Fruit fly (Drosophila melanogaster) whole organism: Measurements from ENCODE around the gene CG33642.

Experiments used
- CG8478 ChIP-seq: fragments of >200 bp; optimal IDR thresholded peaks from 2 replicates; lab custom pipeline; 2018; ENCODE audit warnings: inconsistent platforms
- Dll ChIP-seq: fragments of >200 bp; optimal IDR thresholded peaks from 2 replicates; lab custom pipeline; 2017
- EcR ChIP-seq, 2 experiments: fragments of >200 bp; optimal IDR thresholded peaks; 2 replicates each; lab custom pipeline; 2017; ENCODE audit warnings: missing biosample characterization in 2 of 2, missing genetic modification characterization in 2 of 2, missing genetic modification reagents in 2 of 2
- pan ChIP-seq: fragments of >200 bp; optimal IDR thresholded peaks from 2 replicates; lab custom pipeline; 2017
- psq ChIP-seq: fragments of >200 bp; optimal IDR thresholded peaks from 2 replicates; lab custom pipeline; 2017
- usp ChIP-seq: fragments of >200 bp; optimal IDR thresholded peaks from 2 replicates; lab custom pipeline; 2017; ENCODE audit warnings: missing biosample characterization, missing genetic modification characterization, mixed read lengths

CG33642 gene

DNA sequence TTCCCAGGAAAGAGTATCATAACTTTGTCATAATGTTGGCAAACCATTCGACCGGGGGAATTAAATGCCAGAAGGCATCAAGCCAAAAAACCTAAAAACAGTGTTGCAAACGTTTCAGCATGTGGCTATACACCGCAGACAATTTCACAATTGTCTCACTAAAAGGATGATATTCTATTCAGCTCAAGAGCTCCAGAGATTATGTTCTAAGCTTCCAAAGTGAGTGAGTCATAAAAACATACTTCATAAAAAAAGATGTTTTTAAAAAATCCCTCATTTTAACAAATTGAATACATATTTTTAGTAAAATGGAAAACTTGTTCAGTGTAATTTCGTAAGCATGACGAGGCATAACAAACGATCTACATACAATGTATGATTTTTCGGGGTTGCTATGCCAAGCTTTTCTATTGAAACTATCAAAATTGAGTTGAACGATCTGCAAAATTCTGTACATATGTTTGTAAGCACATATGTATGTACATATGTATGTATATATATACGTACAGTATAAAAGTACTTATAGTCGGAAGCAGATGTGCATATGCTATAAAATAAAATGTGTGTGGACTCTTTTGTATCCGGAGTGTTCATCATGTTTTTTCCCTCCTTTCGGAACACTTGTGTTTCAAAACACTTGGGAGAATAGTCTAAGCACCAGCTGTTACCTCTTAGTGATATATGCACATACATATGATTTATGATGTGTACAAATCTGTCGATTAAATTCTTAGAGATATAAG lies 14.7 kb upstream of the CG33642 start:
- no peak for TF ChIP-seq psq (lab: Kevin White, UChicago)
- no peak for TF ChIP-seq pan
- no peak for TF ChIP-seq usp (GFP tag; lab: Kevin White, UChicago)
- no peak for TF ChIP-seq CG8478 (lab: Kevin White, UChicago)
- no peak for TF ChIP-seq EcR (GFP tag; optimal IDR thresholded peaks at IDR 0.05; lab: Kevin White, UChicago)
- TF ChIP-seq Dll (lab: Kevin White, UChicago): no peak

DNA sequence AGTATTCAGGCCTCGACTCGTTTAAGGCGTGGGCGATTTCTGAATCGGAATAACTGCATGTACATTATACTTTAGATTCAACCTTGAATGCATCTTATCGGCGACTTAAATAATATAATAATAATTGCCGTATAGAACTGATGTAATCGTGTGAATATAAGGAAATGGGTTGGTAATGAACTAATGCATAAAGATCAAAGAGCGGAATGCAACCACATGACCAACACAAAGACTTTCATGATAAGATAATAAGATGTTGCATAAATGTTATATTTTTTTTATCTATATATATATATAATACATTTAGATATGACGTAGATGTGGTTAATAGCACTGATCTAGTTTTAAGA lies 14.1 kb upstream of the CG33642 start:
- TF ChIP-seq usp (GFP tag; lab: Kevin White, UChicago): no peak
- TF ChIP-seq psq (lab: Kevin White, UChicago): no peak
- no peak for TF ChIP-seq pan
- no peak for TF ChIP-seq Dll (lab: Kevin White, UChicago)
- no peak for TF ChIP-seq EcR (GFP tag; optimal IDR thresholded peaks at IDR 0.05; lab: Kevin White, UChicago)
- no peak for TF ChIP-seq CG8478 (lab: Kevin White, UChicago)

DNA sequence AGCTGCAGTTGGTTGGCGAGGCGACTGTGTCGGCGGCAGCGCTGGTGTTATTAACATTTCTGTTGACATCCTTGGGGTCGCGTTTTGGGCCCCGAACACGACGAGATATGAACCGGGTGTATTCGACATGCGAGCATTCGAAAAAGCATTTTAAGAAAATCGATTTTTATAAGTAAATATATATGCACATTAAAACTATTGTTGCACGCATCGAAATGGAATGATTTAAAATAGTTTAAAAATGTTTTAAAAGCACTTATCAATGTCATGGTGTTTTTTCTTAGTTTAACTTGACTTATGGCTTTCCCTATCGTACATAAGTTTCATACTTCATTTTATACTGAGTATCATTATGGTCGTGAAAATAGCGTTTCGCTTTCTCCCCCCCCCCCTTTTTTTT lies 8.0 kb upstream of the CG33642 start:
- TF ChIP-seq pan: no peak
- no peak for TF ChIP-seq Dll (lab: Kevin White, UChicago)
- TF ChIP-seq CG8478 (lab: Kevin White, UChicago): no peak
- no peak for TF ChIP-seq EcR (GFP tag; optimal IDR thresholded peaks at IDR 0.05; lab: Kevin White, UChicago)
- TF ChIP-seq psq (lab: Kevin White, UChicago): no peak
- TF ChIP-seq usp (GFP tag; lab: Kevin White, UChicago): no peak

DNA sequence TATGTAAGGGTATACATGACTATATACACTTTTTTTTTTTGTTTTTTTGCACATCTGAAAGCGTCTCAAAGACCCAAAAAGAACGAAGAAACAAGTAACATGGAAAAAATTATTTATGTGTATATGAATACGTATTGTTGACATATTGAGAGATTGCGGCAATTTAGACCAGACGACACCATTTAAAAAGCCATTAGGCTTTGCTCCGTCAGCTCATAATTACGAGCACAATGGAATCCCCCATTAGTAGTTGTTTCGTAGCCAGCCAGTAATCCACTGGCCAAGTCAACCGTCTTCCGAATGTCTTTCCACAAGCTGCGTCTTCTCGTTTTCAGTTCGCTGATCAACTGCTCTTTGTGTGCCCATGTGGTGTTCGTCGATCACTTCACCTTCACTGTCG lies 2.2 kb upstream of the CG33642 start, which contains the start of gene CG33640:
Gene CG33640 (plus strand): TSS at position 301 of the 400 bp plus-strand sequence.
- TF ChIP-seq Dll (lab: Kevin White, UChicago) (no peak), usp (GFP tag; lab: Kevin White, UChicago) (no peak), psq (lab: Kevin White, UChicago) (no peak), pan (no peak)

DNA sequence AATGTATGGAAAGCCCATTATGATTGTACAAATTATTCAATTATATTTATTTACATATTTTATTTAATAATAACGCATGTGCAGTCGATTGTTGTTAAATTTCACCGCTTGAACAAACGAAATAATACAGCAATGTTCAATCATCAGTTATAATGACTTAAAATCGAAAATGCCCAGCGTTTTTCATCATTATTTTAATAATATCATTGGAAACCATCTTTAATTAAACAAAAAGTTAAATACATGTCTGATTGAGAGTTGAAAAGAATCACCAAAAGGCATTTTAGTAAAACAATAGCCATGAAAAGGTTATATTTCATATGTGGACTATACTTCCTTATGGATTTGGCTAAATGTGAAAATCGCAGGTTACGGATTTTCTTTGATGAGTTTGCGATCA lies 1.0 kb upstream of the CG33642 start, which contains the start of gene CG33641:
Gene CG33641 (plus strand): TSS at position 301 of the 400 bp plus-strand sequence.
- TF ChIP-seq CG8478 (lab: Kevin White, UChicago) (no peak), usp (GFP tag; lab: Kevin White, UChicago) (no peak), Dll (lab: Kevin White, UChicago) (no peak), EcR (GFP tag; optimal IDR thresholded peaks at IDR 0.05; lab: Kevin White, UChicago) (no peak), psq (lab: Kevin White, UChicago) (no peak), pan (no peak)

DNA sequence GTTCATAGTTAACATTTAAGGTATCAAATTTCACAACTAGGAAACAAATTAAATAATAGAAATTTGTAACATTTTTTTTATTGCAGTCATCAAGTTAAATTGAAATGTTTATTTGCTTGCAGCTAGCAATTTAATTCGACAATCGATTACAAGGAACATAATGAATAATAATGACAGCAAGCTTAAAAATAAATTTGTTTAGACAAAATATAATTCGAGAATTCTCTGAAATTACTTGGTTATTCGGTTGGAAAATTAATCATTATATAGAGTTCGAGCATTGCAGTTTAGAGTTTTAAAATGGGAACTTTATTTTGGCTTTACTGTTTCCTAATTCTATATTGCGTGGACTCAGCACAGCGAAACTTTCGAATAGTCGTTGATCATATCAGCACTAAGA lies 999 bp downstream of the CG33642 start, which contains the start of gene CG33643:
Gene CG33643 (plus strand): TSS at position 301 of the 400 bp plus-strand sequence.
- TF ChIP-seq psq (lab: Kevin White, UChicago): no peak
- no peak for TF ChIP-seq CG8478 (lab: Kevin White, UChicago)
- no peak for TF ChIP-seq pan
- no peak for TF ChIP-seq EcR (GFP tag; optimal IDR thresholded peaks at IDR 0.05; lab: Kevin White, UChicago)
- TF ChIP-seq Dll (lab: Kevin White, UChicago): no peak
- no peak for TF ChIP-seq usp (GFP tag; lab: Kevin White, UChicago)

DNA sequence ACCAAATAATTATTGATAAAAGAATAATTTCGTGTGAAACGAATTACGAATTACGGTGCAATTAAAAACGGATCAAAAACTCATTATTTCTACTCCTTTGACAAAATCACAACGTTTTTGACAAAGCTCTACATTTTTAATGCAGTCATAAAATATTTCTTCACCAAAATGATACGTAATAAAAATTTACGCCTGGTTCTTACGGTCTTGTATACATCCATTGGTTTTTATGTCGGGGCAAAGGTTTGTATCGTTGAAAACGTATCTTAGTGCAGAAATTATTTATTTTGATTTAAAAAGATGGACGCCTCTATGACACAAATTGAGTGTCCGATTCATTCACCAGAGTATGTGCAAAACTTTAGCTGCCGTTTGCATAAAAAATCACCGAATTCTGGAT lies 2.0 kb downstream of the CG33642 start, which contains the start of gene CG33644:
Gene CG33644 (plus strand): TSS at position 301 of the 400 bp plus-strand sequence.
- no peak for TF ChIP-seq usp (GFP tag; lab: Kevin White, UChicago)
- no peak for TF ChIP-seq EcR (GFP tag; optimal IDR thresholded peaks at IDR 0.05; lab: Kevin White, UChicago)
- TF ChIP-seq CG8478 (lab: Kevin White, UChicago): no peak
- TF ChIP-seq Dll (lab: Kevin White, UChicago): no peak
- TF ChIP-seq pan: no peak
- no peak for TF ChIP-seq psq (lab: Kevin White, UChicago)

DNA sequence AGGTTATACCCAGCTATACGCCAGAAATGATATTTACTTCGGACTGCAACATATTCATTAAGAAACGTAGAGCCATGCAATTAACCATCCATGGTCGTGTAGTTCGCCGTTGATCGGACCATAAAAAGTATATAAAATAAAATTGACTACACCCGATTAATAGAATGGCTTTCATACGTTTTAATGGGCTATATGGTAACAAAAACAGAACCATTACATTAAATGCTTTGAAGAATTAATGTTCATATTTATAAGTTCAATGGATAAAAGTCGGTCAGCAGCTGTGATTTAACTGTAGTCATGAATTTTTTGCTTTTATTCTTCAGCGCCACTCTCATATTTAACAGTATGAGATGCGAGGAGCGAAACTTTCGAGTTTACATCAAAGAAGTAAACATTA lies 2.7 kb downstream of the CG33642 start, which contains the start of gene CG33645:
Gene CG33645 (plus strand): TSS at position 301 of the 400 bp plus-strand sequence.
- TF ChIP-seq usp (GFP tag; lab: Kevin White, UChicago): no peak
- TF ChIP-seq EcR (GFP tag; optimal IDR thresholded peaks at IDR 0.05; lab: Kevin White, UChicago): no peak
- no peak for TF ChIP-seq pan
- no peak for TF ChIP-seq Dll (lab: Kevin White, UChicago)
- no peak for TF ChIP-seq psq (lab: Kevin White, UChicago)
- TF ChIP-seq CG8478 (lab: Kevin White, UChicago): no peak

DNA sequence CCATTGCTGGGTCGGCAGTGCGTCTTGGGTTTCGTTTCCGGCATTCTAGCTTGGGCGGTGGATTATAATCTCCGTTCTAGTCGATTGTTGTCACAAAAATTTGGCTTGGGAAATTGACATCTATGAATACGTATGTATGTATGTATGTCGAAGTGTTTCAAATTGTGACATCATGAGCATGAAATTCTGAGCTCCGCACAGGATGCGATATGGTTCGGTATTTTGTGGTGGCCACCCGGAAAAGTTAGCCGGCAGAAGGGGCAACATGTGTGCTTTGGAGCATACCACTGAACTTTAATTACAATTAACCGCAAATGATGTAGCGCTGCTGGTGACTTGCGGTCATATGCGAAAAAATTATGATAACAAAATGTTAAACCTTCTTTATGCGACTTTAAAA lies 5.9 kb downstream of the CG33642 start, which contains the start of gene CG15638:
Gene CG15638 (minus strand): TSS at position 101 of the 400 bp plus-strand sequence.
- TF ChIP-seq pan (no peak), usp (GFP tag; lab: Kevin White, UChicago) (no peak), psq (lab: Kevin White, UChicago) (no peak), CG8478 (lab: Kevin White, UChicago) (no peak), EcR (GFP tag; optimal IDR thresholded peaks at IDR 0.05; lab: Kevin White, UChicago) (no peak), Dll (lab: Kevin White, UChicago) (no peak)

DNA sequence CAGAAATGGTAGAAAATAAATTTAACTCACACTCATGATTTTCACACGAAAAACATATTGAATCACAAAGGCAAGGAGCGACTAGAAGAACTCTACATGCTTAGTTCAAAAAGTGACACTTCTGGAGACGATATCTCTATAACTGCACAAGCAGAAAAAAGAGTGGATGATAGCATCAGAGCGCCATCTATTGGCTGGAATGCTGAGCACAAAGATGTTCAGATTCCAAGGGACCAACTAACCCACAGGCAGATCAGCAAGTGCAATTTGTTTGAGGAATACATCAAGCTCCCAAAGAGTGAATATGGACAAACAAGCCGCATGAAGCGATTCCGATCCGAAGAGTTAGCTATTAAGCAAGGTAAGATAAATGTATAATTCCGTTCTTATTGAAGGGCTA lies 10.9 kb downstream of the CG33642 start, which contains the start of gene CG16852:
Gene CG16852 (plus strand): TSS at position 48 of the 400 bp plus-strand sequence.
- no peak for TF ChIP-seq pan

DNA sequence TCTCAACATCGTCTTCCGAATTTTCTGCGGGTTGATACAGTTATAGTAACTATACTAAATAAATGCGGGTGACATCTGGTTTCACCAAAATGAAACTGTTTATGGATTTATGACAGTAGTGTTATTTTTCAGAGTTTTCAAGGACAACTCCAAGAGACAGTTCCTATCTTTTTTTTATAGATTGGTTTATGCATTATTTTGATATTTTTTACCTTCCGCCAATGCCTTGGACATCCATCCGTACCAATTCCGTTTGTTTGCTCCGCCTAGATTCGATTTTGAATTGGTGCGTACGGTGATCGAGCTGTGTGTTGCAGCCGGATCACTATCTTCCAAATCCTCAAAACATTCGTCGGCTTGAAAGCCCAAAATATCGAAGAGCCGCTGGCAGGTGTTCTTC lies 12.2 kb downstream of the CG33642 start, which contains the start of gene CG16853:
Gene CG16853 (plus strand): TSS at position 301 of the 400 bp plus-strand sequence.
- TF ChIP-seq psq (lab: Kevin White, UChicago) (no peak), Dll (lab: Kevin White, UChicago) (no peak), pan (no peak), usp (GFP tag; lab: Kevin White, UChicago) (no peak), EcR (GFP tag; optimal IDR thresholded peaks at IDR 0.05; lab: Kevin White, UChicago) (no peak), CG8478 (lab: Kevin White, UChicago) (no peak)

DNA sequence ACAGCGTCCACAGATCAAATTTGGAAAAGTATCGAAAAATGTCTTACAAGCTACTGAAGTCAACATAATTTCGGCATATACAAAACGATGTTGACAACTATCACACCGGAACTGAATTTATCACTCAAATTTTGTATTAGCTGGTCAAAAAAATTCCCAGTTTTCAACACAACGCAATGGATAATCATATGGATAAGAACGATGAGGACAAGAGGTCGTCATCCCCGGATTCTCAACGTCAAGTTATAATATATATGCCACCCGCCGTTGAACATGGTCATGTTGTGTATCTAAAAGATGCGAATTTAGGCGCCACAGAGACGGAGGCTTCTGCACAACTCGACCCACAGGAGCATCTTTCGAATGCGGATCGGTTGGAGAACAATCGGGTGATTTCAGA lies 12.7 kb downstream of the CG33642 start, which contains the start of gene CG9263:
Gene CG9263 (minus strand): TSS at position 101 of the 400 bp plus-strand sequence.
- TF ChIP-seq psq (lab: Kevin White, UChicago): no peak
